Worm (Caenorhabditis elegans) whole organism, L4 larva: ENCODE data around the gene dhhc-13.
A peak's percentile ranks its signal among the peaks of the same experiment; 100 is the strongest.

ENCODE experiments used
- D1046.2 ChIP-seq: fragments of 200-800 bp; sonication (Bioruptor generic); IDR thresholded peaks from 2 replicates; pipeline ENCODE4 v1.3.6; 2022; ENCODE audit warnings: missing genetic modification characterization, missing compliant biosample characterization
- F26F4.8 ChIP-seq: fragments of 200-800 bp; sonication (Bioruptor generic); conservative IDR thresholded peaks from 2 replicates; pipeline ENCODE4 v1.3.6; 2022; ENCODE audit warnings: missing genetic modification characterization, missing compliant biosample characterization
- F49E8.2 ChIP-seq: sonication (generic microtip); optimal IDR thresholded peaks from 2 replicates; lab custom pipeline; 2016; ENCODE audit warnings: missing compliant biosample characterization, mild to moderate bottlenecking, missing genetic modification characterization, borderline replicate concordance
- Y48G9A.11 ChIP-seq: fragments of 200-800 bp; sonication (Bioruptor generic); IDR thresholded peaks from 2 replicates; pipeline ENCODE4 v1.3.6; 2022; ENCODE audit warnings: missing genetic modification reagents, missing genetic modification characterization, missing compliant biosample characterization
- ZK546.5 ChIP-seq, 2 experiments: sonication (generic microtip); optimal IDR thresholded peaks; 2 replicates each; lab custom pipeline; 2017; ENCODE audit warnings: missing biosample characterization in 2 of 2, missing genetic modification characterization in 2 of 2
- aha-1 ChIP-seq: fragments of 150-350 bp; peaks from one replicate; lab custom pipeline; 2014; ENCODE audit warnings: missing biosample characterization, missing genetic modification characterization
- arid-1 ChIP-seq: fragments of 200-800 bp; sonication (Bioruptor generic); conservative IDR thresholded peaks from 2 replicates; pipeline ENCODE4 v1.3.6; 2022; ENCODE audit warnings: missing genetic modification reagents, missing genetic modification characterization, missing compliant biosample characterization
- ceh-20 ChIP-seq: fragments of 200-800 bp; sonication (Bioruptor generic); IDR thresholded peaks from 2 replicates; pipeline ENCODE4 v1.3.6; 2022; ENCODE audit warnings: missing genetic modification reagents, missing genetic modification characterization, missing compliant biosample characterization
- ceh-44 ChIP-seq: fragments of 200-800 bp; sonication (Bioruptor generic); IDR thresholded peaks from 2 replicates; pipeline ENCODE4 v1.3.6; 2022; ENCODE audit warnings: missing genetic modification reagents, missing genetic modification characterization, missing compliant biosample characterization
- cey-2 ChIP-seq: sonication (generic microtip); optimal IDR thresholded peaks from 3 replicates; lab custom pipeline; 2017; ENCODE audit warnings: missing genetic modification characterization, mild to moderate bottlenecking, missing compliant biosample characterization, antibody characterized with exemption, borderline replicate concordance; ENCODE audit not compliant: insufficient read depth
- daf-16 ChIP-seq, 3 experiments: sonication (generic microtip); optimal IDR thresholded peaks; 2 replicates each; lab custom pipeline; 2016 to 2017; ENCODE audit warnings: missing genetic modification characterization in 3 of 3, missing genetic modification reagents in 3 of 3, mild to moderate bottlenecking in 2 of 3, missing compliant biosample characterization in 2 of 3, missing biosample characterization in 1 of 3, moderate library complexity in 1 of 3
- daf-8 ChIP-seq: fragments of 200-800 bp; sonication (Bioruptor generic); IDR thresholded peaks from 2 replicates; pipeline ENCODE4 v1.3.6; 2022; ENCODE audit warnings: missing genetic modification characterization, missing compliant biosample characterization
- dmd-6 ChIP-seq: fragments of 200-800 bp; sonication (Bioruptor generic); IDR thresholded peaks from 2 replicates; pipeline ENCODE4 v1.3.6; 2022; ENCODE audit warnings: missing genetic modification reagents, missing genetic modification characterization, missing compliant biosample characterization
- fkh-10 ChIP-seq: fragments of 150-350 bp; optimal IDR thresholded peaks from 2 replicates; lab custom pipeline; 2014; ENCODE audit warnings: missing biosample characterization, missing genetic modification reagents, missing genetic modification characterization
- hif-1 ChIP-seq, 2 experiments: sonication (generic microtip); optimal IDR thresholded peaks; 2 replicates each; lab custom pipeline; 2016 to 2017; ENCODE audit warnings: missing compliant biosample characterization in 2 of 2, missing genetic modification characterization in 2 of 2, missing genetic modification reagents in 2 of 2, missing genotype in 2 of 2, mild to moderate bottlenecking in 1 of 2
- hmg-1.1 ChIP-seq: fragments of 200-800 bp; sonication (Bioruptor generic); IDR thresholded peaks from 2 replicates; pipeline ENCODE4 v1.3.6; 2022; ENCODE audit warnings: missing genetic modification reagents, missing genetic modification characterization, missing compliant biosample characterization
- lim-7 ChIP-seq: fragments of 200-800 bp; sonication (Bioruptor generic); IDR thresholded peaks from 2 replicates; pipeline ENCODE4 v1.3.6; 2022; ENCODE audit warnings: missing genetic modification characterization, missing compliant biosample characterization
- lin-15B ChIP-seq: fragments of 150-350 bp; sonication (generic microtip); optimal IDR thresholded peaks from 3 replicates; lab custom pipeline; 2014; ENCODE audit warnings: missing biosample characterization, missing genetic modification characterization
- lin-29 ChIP-seq: fragments of 200-800 bp; sonication (Bioruptor generic); IDR thresholded peaks from 2 replicates; pipeline ENCODE4 v1.3.6; 2022; ENCODE audit warnings: missing genetic modification reagents, missing genetic modification characterization, missing compliant biosample characterization
- lin-39 ChIP-seq: fragments of 150-350 bp; optimal IDR thresholded peaks from 2 replicates; lab custom pipeline; 2014; ENCODE audit warnings: missing biosample characterization, missing genetic modification reagents, missing genetic modification characterization
- lsy-2 ChIP-seq, 2 experiments: fragments of 150-350 bp in 1 of 2; sonication (generic microtip) in 1 of 2; optimal IDR thresholded peaks; 2 replicates each; lab custom pipeline; 2014 to 2017; ENCODE audit warnings: missing biosample characterization in 2 of 2, missing genetic modification characterization in 2 of 2
- madf-9 ChIP-seq: fragments of 200-800 bp; sonication (Bioruptor generic); conservative IDR thresholded peaks from 2 replicates; pipeline ENCODE4 v1.3.6; 2022; ENCODE audit warnings: missing genetic modification reagents, missing genetic modification characterization, missing compliant biosample characterization
- mep-1 ChIP-seq: fragments of 150-350 bp; sonication (generic microtip); optimal IDR thresholded peaks from 3 replicates; lab custom pipeline; 2014; ENCODE audit warnings: missing biosample characterization, missing genetic modification characterization
- mes-2 ChIP-seq: sonication (generic microtip); optimal IDR thresholded peaks from 2 replicates; lab custom pipeline; 2016; ENCODE audit warnings: missing genotype, mild to moderate bottlenecking, missing genetic modification characterization, missing compliant biosample characterization; ENCODE audit not compliant: poor library complexity, severe bottlenecking
- nhr-11 ChIP-seq: fragments of 150-350 bp; optimal IDR thresholded peaks from 2 replicates; lab custom pipeline; 2014; ENCODE audit warnings: missing biosample characterization, missing genetic modification characterization
- nhr-111 ChIP-seq: fragments of 200-800 bp; sonication (Bioruptor generic); optimal IDR thresholded peaks from 2 replicates; lab custom pipeline; 2018; ENCODE audit warnings: mild to moderate bottlenecking, missing genetic modification characterization, missing compliant biosample characterization
- nhr-28 ChIP-seq: fragments of 150-350 bp; optimal IDR thresholded peaks from 2 replicates; lab custom pipeline; 2014; ENCODE audit warnings: missing biosample characterization, missing genetic modification characterization
- nhr-6 ChIP-seq: fragments of 150-350 bp; optimal IDR thresholded peaks from 2 replicates; lab custom pipeline; 2014; ENCODE audit warnings: missing biosample characterization, missing genetic modification characterization
- nhr-77 ChIP-seq: fragments of 150-350 bp; optimal IDR thresholded peaks from 2 replicates; lab custom pipeline; 2014; ENCODE audit warnings: missing biosample characterization, missing genetic modification characterization
- pha-4 ChIP-seq, 2 experiments: fragments of 150-350 bp in 1 of 2; fragments of 200-800 bp in 1 of 2; sonication (Bioruptor generic) in 1 of 2; IDR thresholded peaks in 1 of 2; optimal IDR thresholded peaks in 1 of 2; 2 replicates each; pipeline versions ENCODE4 v1.3.6 to Lab custom; 2014 to 2022; ENCODE audit warnings: missing genetic modification characterization in 2 of 2, missing genetic modification reagents in 2 of 2, missing biosample characterization in 1 of 2, missing compliant biosample characterization in 1 of 2
- php-3 ChIP-seq: fragments of 200-800 bp; sonication (Bioruptor generic); IDR thresholded peaks from 2 replicates; pipeline ENCODE4 v1.3.6; 2022; ENCODE audit warnings: missing genetic modification reagents, missing genetic modification characterization, missing compliant biosample characterization
- pqm-1 ChIP-seq: sonication (generic microtip); optimal IDR thresholded peaks from 2 replicates; lab custom pipeline; 2017; ENCODE audit warnings: missing biosample characterization, missing genetic modification characterization
- snpc-1.2 ChIP-seq: fragments of 200-800 bp; sonication (Bioruptor generic); IDR thresholded peaks from 2 replicates; pipeline ENCODE4 v1.3.6; 2022; ENCODE audit warnings: missing genetic modification reagents, missing genetic modification characterization, missing compliant biosample characterization
- spr-1 ChIP-seq: sonication (generic microtip); optimal IDR thresholded peaks from 2 replicates; lab custom pipeline; 2016; ENCODE audit warnings: mild to moderate bottlenecking, missing genetic modification characterization, missing compliant biosample characterization
- unc-62 ChIP-seq, 3 experiments: fragments of 150-350 bp in 1 of 3; sonication (generic microtip); optimal IDR thresholded peaks in 2 of 3; peaks in 1 of 3; 1 replicate in 1 of 3; 2 replicates in 2 of 3; lab custom pipeline; 2014 to 2017; ENCODE audit warnings: missing biosample characterization in 3 of 3, missing genetic modification characterization in 3 of 3, missing genetic modification reagents in 3 of 3, missing genotype in 1 of 3
- zfp-3 ChIP-seq: fragments of 200-800 bp; sonication (Bioruptor generic); conservative IDR thresholded peaks from 2 replicates; pipeline ENCODE4 v1.3.6; 2022; ENCODE audit warnings: missing genetic modification reagents, missing genetic modification characterization, missing compliant biosample characterization
- ztf-11 ChIP-seq: fragments of 150-350 bp; optimal IDR thresholded peaks from 2 replicates; lab custom pipeline; 2014; ENCODE audit warnings: missing biosample characterization, missing genetic modification characterization
- ztf-7 ChIP-seq: fragments of 150-350 bp; optimal IDR thresholded peaks from 2 replicates; lab custom pipeline; 2014; ENCODE audit warnings: missing biosample characterization, missing genetic modification characterization

dhhc-13 gene

ce11 chrIV:5947555-5948151 is 30.5 kb downstream of the dhhc-13 start, which contains the start of gene rps-25 (continued):
- TF ChIP-seq mes-2 (peak; percentile 76), lsy-2 (tag; optimal IDR thresholded peaks at IDR 0.05; lab: Kevin White, UChicago) (peak in 1 of 2 experiments; percentile 94), nhr-111 (GFP tag; lab: Kevin White, UChicago) (no peak), D1046.2 (GFP tag; lab: Robert Waterston, UW) (no peak), spr-1 (tag; lab: Kevin White, UChicago) (no peak), ztf-11 (tag; lab: Kevin White, UChicago) (no peak), F49E8.2 (tag; lab: Kevin White, UChicago) (peak; percentile 1), madf-9 (GFP tag; lab: Robert Waterston, UW) (no peak), hif-1 (tag; optimal IDR thresholded peaks at IDR 0.05; lab: Kevin White, UChicago) (peak in 1 of 2 experiments; percentile 25), php-3 (GFP tag; lab: Robert Waterston, UW) (no peak), lin-39 (tag; lab: Kevin White, UChicago) (no peak), lin-15B (no peak), dmd-6 (GFP tag; lab: Robert Waterston, UW) (no peak), snpc-1.2 (peak; percentile 91), nhr-11 (tag; lab: Kevin White, UChicago) (no peak), aha-1 (tag; lab: Kevin White, UChicago) (peak; percentile 8), ceh-20 (GFP tag; lab: Robert Waterston, UW) (no peak), arid-1 (GFP tag; lab: Robert Waterston, UW) (0 out of 2 replicates have a peak, but pooled peaks have one; percentile 16), daf-16 (GFP tag; optimal IDR thresholded peaks at IDR 0.05; lab: Kevin White, UChicago) (no peak), daf-16 (tag; optimal IDR thresholded peaks at IDR 0.05; lab: Kevin White, UChicago) (peak; percentile 40), mep-1 (tag; lab: Kevin White, UChicago) (peak; percentile 67), hmg-1.1 (GFP tag; lab: Robert Waterston, UW) (peak; percentile 30; the same call in 1 of the 2 replicates), pha-4 (GFP tag; IDR thresholded peaks at IDR 0.05; lab: Robert Waterston, UW) (0 out of 2 replicates have a peak, but pooled peaks have one; percentile 25), pha-4 (tag; optimal IDR thresholded peaks at IDR 0.05; lab: Kevin White, UChicago) (no peak), nhr-6 (tag; lab: Kevin White, UChicago) (peak; percentile 74)

DNA sequence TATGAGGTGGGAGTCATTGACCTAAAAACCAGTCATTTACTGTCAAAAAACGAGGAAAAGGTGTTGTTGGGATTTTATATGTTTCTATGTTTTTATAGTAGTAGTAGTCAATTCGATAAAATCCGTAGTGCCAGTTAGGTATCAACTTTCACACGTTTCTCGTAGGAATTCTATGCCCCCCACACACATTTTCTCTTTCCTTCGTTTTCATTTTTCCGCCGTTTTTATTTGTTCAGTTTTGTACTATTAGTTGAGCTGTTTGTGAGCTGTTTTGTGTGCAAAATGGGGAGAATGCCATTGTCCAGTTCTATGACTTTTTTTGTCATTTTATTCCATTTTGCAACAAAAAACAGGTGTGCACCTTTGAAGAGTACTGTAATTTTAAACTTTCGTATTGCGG is 31.6 kb downstream of the dhhc-13 start:
- no peak for TF ChIP-seq lim-7
- TF ChIP-seq aha-1 (tag; lab: Kevin White, UChicago): no peak
- TF ChIP-seq nhr-28: peak; percentile 5
- TF ChIP-seq daf-8 (GFP tag; lab: Robert Waterston, UW): no peak
- no peak for TF ChIP-seq zfp-3 (GFP tag; lab: Robert Waterston, UW)
- peak in 1 of 2 experiments; percentile 82 for TF ChIP-seq unc-62 (GFP tag; optimal IDR thresholded peaks at IDR 0.05 in 1 of 2; lab: Kevin White, UChicago)
- no peak for TF ChIP-seq unc-62 (tag; optimal IDR thresholded peaks at IDR 0.05; lab: Kevin White, UChicago)
- TF ChIP-seq, all 104 proteins: peak for 2

- no peak for TF ChIP-seq daf-16 (GFP tag; optimal IDR thresholded peaks at IDR 0.05; lab: Kevin White, UChicago)
- TF ChIP-seq daf-16 (tag; optimal IDR thresholded peaks at IDR 0.05; lab: Kevin White, UChicago): no peak
- no peak for TF ChIP-seq lin-39 (tag; lab: Kevin White, UChicago)
- no peak for TF ChIP-seq Y48G9A.11 (GFP tag; lab: Robert Waterston, UW)
- TF ChIP-seq snpc-1.2: peak; percentile 35; the same call in 1 of the 2 replicates
- TF ChIP-seq fkh-10 (GFP tag; lab: Kevin White, UChicago): no peak
- no peak for TF ChIP-seq php-3 (GFP tag; lab: Robert Waterston, UW)
- TF ChIP-seq pqm-1: no peak
- no peak for TF ChIP-seq ztf-7 (tag; lab: Kevin White, UChicago)
- no peak for TF ChIP-seq hmg-1.1 (GFP tag; lab: Robert Waterston, UW)
- no peak for TF ChIP-seq nhr-77 (tag; lab: Kevin White, UChicago)
- no peak for TF ChIP-seq ZK546.5 (tag; optimal IDR thresholded peaks at IDR 0.05; lab: Kevin White, UChicago)
- TF ChIP-seq F26F4.8 (GFP tag; lab: Robert Waterston, UW): no peak
- TF ChIP-seq hif-1 (tag; optimal IDR thresholded peaks at IDR 0.05; lab: Kevin White, UChicago): no peak
- TF ChIP-seq lin-29 (GFP tag; lab: Robert Waterston, UW): no peak
- no peak for TF ChIP-seq ceh-44 (GFP tag; lab: Robert Waterston, UW)
- TF ChIP-seq cey-2 (tag; lab: Kevin White, UChicago): no peak
- TF ChIP-seq F49E8.2 (tag; lab: Kevin White, UChicago): peak; percentile 53
- TF ChIP-seq nhr-6 (tag; lab: Kevin White, UChicago): no peak
These were observed 32.8 kb downstream of the dhhc-13 start for ce11 chrIV:5949964-5950363.
